Worm (Caenorhabditis elegans): Measurements from ENCODE around the gene Y58A7A.5.

Gene Y58A7A.5

ce11 chrV:5089497-5090134, 2.8 kb upstream of the Y58A7A.5 start, which contains the start of gene glb-32:
Gene glb-32, minus strand, starts transcription at chrV:5089547.
- TF ChIP-seq lim-7 (GFP tag; IDR thresholded peaks at IDR 0.05) (no peak), lsy-2 (tag; optimal IDR thresholded peaks at IDR 0.05) (peak in 1 of 2 experiments; percentile 11), lin-29 (GFP tag; IDR thresholded peaks at IDR 0.05) (no peak), spr-3 (GFP tag; optimal IDR thresholded peaks at IDR 0.05) (no peak), lin-15B (tag; optimal IDR thresholded peaks at IDR 0.05) (no peak), daf-12 (tag; optimal IDR thresholded peaks at IDR 0.05) (no peak), ZK337.2 (GFP tag; IDR thresholded peaks at IDR 0.05) (no peak), daf-8 (GFP tag; IDR thresholded peaks at IDR 0.05) (no peak), mes-2 (tag; optimal IDR thresholded peaks at IDR 0.05; ENCODE audit: poor library complexity, severe bottlenecking) (no peak), F49E8.2 (tag; optimal IDR thresholded peaks at IDR 0.05; ENCODE audit: borderline replicate concordance) (no peak), unc-62 (GFP tag; optimal IDR thresholded peaks at IDR 0.05 in 1 of 2) (peak in 1 of 2 experiments; percentile 68), unc-62 (tag; optimal IDR thresholded peaks at IDR 0.05) (no peak), vab-7 (GFP tag; IDR thresholded peaks at IDR 0.05) (no peak), zfp-3 (GFP tag; conservative IDR thresholded peaks at IDR 0.05) (no peak), D1046.2 (GFP tag; IDR thresholded peaks at IDR 0.05) (no peak), Y48G9A.11 (GFP tag; IDR thresholded peaks at IDR 0.05) (no peak)

ce11 chrV:5088311-5088710, 1.5 kb upstream of the Y58A7A.5 start:
- TF ChIP-seq ctbp-1 (GFP tag; IDR thresholded peaks at IDR 0.05) (0 out of 2 replicates have a peak, but pooled peaks have one; percentile 34), ceh-32 (tag; optimal IDR thresholded peaks at IDR 0.05; ENCODE audit: poor library complexity) (no peak), egl-27 (tag; optimal IDR thresholded peaks at IDR 0.05) (no peak), dmd-6 (GFP tag; IDR thresholded peaks at IDR 0.05) (0 out of 2 replicates have a peak, but pooled peaks have one; percentile 11), ces-1 (GFP tag; optimal IDR thresholded peaks at IDR 0.05) (peak; percentile 54), nhr-111 (GFP tag; optimal IDR thresholded peaks at IDR 0.05) (no peak)

ce11 chrV:5084957-5085465, 1.8 kb downstream of the Y58A7A.5 start, which contains the start of gene Y58A7A.4:
Gene Y58A7A.4, minus strand, starts transcription at chrV:5085007.
- no peak for TF ChIP-seq daf-12 (tag; optimal IDR thresholded peaks at IDR 0.05)
- no peak for TF ChIP-seq Y48G9A.11 (GFP tag; IDR thresholded peaks at IDR 0.05)
- peak; percentile 92 for TF ChIP-seq zip-2 (tag; optimal IDR thresholded peaks at IDR 0.05)
- no peak for TF ChIP-seq ctbp-1 (GFP tag; IDR thresholded peaks at IDR 0.05)
- no peak for TF ChIP-seq mdl-1 (tag; optimal IDR thresholded peaks at IDR 0.05)
- no peak for TF ChIP-seq tag-97 (GFP tag; IDR thresholded peaks at IDR 0.05)
- no peak for TF ChIP-seq tra-1 (GFP tag; IDR thresholded peaks at IDR 0.05)
- TF ChIP-seq lin-15B (tag; optimal IDR thresholded peaks at IDR 0.05) = no peak
- no peak for TF ChIP-seq F26F4.8 (GFP tag; conservative IDR thresholded peaks at IDR 0.05)
- TF ChIP-seq daf-8 (GFP tag; IDR thresholded peaks at IDR 0.05) = no peak
- TF ChIP-seq D1046.2 (GFP tag; IDR thresholded peaks at IDR 0.05) = no peak
- no peak for TF ChIP-seq fkh-10 (GFP tag; optimal IDR thresholded peaks at IDR 0.05)
- TF ChIP-seq nhr-28 (tag; optimal IDR thresholded peaks at IDR 0.05) = peak; percentile 6
- TF ChIP-seq madf-9 (GFP tag; conservative IDR thresholded peaks at IDR 0.05) = no peak
- TF ChIP-seq pqm-1 (tag; optimal IDR thresholded peaks at IDR 0.05) = no peak
- no peak for TF ChIP-seq ZK337.2 (GFP tag; IDR thresholded peaks at IDR 0.05)
- no peak for TF ChIP-seq nhr-102 (tag; optimal IDR thresholded peaks at IDR 0.05)

DNA sequence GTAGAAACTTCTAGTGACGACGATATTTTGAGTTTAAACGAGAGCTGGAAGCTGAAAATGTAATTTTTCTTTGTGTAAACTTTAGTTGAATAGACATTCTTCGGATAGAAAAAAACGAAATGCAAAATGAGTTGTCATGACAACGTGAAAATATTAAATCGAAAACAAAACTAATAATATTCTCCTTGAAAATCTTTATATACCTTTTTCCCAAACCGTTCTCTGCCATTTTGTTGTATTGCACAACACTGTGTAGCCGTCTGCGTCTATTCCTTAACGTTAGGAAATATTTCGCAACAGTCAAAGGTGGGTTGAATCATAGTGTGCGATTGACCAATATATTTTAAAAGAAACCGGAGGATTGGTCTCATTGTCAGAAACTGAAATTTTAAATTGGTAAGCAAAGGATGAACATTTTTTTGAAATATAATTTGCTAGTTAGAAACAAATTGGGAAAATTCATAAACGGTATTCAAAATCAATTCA, 5.9 kb downstream of the Y58A7A.5 start, which contains the start of gene Y58A7A.3:
TSS of gene Y58A7A.3 (minus strand) at position 51 of the 486 bp plus-strand sequence.
- peak; percentile 54 for TF ChIP-seq mes-2 (tag; optimal IDR thresholded peaks at IDR 0.05; ENCODE audit: poor library complexity, severe bottlenecking)
- peak; percentile 43 for TF ChIP-seq mep-1 (tag; optimal IDR thresholded peaks at IDR 0.05)
- no peak for TF ChIP-seq tag-97 (GFP tag; IDR thresholded peaks at IDR 0.05)
- TF ChIP-seq pqm-1 (tag; optimal IDR thresholded peaks at IDR 0.05) = peak; percentile 43
- peak in 1 of 2 experiments; percentile 68 for TF ChIP-seq lsy-2 (tag; optimal IDR thresholded peaks at IDR 0.05)
- TF ChIP-seq dmd-6 (GFP tag; IDR thresholded peaks at IDR 0.05) = peak; percentile 37; the same call in 1 of the 2 replicates
- TF ChIP-seq zip-2 (tag; optimal IDR thresholded peaks at IDR 0.05) = peak; percentile 100
- no peak for TF ChIP-seq daf-16 (GFP tag; optimal IDR thresholded peaks at IDR 0.05)
- peak; percentile 64 for TF ChIP-seq daf-16 (tag; optimal IDR thresholded peaks at IDR 0.05)
- TF ChIP-seq nhr-42 (GFP tag; IDR thresholded peaks at IDR 0.05) = no peak
- no peak for TF ChIP-seq F49E8.2 (tag; optimal IDR thresholded peaks at IDR 0.05; ENCODE audit: borderline replicate concordance)
- TF ChIP-seq F37D6.2 (tag; optimal IDR thresholded peaks at IDR 0.05) = no peak
- TF ChIP-seq fos-1 (tag; optimal IDR thresholded peaks at IDR 0.05) = no peak
- peak in 1 of 2 experiments; percentile 67 for TF ChIP-seq mdl-1 (tag; optimal IDR thresholded peaks at IDR 0.05)
- TF ChIP-seq daf-12 (tag; optimal IDR thresholded peaks at IDR 0.05) = no peak
- TF ChIP-seq hlh-30 (tag; optimal IDR thresholded peaks at IDR 0.05; ENCODE audit: insufficient read depth) = peak; percentile 48
- TF ChIP-seq hmg-1.1 (GFP tag; IDR thresholded peaks at IDR 0.05) = no peak
- no peak for TF ChIP-seq zfp-2 (tag; optimal IDR thresholded peaks at IDR 0.05)
- TF ChIP-seq nhr-102 (tag; optimal IDR thresholded peaks at IDR 0.05) = peak; percentile 31
- no peak for TF ChIP-seq mxl-2 (GFP tag; conservative IDR thresholded peaks at IDR 0.05)
